Worm (Caenorhabditis elegans): ENCODE measurements around the gene W07G1.1.

The W07G1.1 gene

DNA sequence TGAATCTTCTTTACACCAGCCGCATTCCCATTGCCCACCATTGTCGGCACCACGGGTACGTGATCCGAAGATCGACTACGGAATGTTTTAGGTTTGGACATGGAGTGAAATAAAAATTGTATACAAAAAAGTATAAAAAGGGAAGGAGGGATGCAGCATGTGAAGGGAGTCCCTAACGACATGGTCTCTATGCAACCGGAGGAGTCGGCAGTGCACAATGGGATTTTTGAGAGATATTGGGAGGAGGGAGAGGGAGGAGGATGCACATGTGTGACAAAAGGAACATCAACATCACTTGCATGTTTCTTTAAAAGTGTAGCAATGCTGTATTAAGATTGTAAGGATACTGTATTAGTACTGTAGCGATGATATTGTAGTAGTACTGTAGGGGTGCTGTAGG is at the start of gene W07G1.1:
TSS of gene W07G1.1 (minus strand) at position 101 of the 400 bp plus-strand sequence.
- TF ChIP-seq scrt-1 (GFP tag; IDR thresholded peaks at IDR 0.05) (no peak), hmg-4 (GFP tag; optimal IDR thresholded peaks at IDR 0.05) (no peak), B0310.2 (tag; optimal IDR thresholded peaks at IDR 0.05) (no peak), F13C5.2 (tag; optimal IDR thresholded peaks at IDR 0.05) (no peak), ets-7 (tag; optimal IDR thresholded peaks at IDR 0.05) (no peak), tra-4 (tag; optimal IDR thresholded peaks at IDR 0.05) (no peak), ama-1 (optimal IDR thresholded peaks at IDR 0.05) (no peak), pes-1 (GFP tag; IDR thresholded peaks at IDR 0.05) (no peak), aly-1 (tag; optimal IDR thresholded peaks at IDR 0.05) (no peak), hnd-1 (tag; optimal IDR thresholded peaks at IDR 0.05) (no peak), tbx-37 (GFP tag; conservative IDR thresholded peaks at IDR 0.05) (no peak), flt-1 (GFP tag; IDR thresholded peaks at IDR 0.05) (no peak), hmbx-1 (tag; optimal IDR thresholded peaks at IDR 0.05) (no peak), ceh-36 (tag; optimal IDR thresholded peaks at IDR 0.05) (no peak), ceh-13 (GFP tag; optimal IDR thresholded peaks at IDR 0.05) (no peak), tbx-11 (GFP tag; IDR thresholded peaks at IDR 0.05) (no peak), sea-1 (GFP tag; conservative IDR thresholded peaks at IDR 0.05) (no peak)

DNA sequence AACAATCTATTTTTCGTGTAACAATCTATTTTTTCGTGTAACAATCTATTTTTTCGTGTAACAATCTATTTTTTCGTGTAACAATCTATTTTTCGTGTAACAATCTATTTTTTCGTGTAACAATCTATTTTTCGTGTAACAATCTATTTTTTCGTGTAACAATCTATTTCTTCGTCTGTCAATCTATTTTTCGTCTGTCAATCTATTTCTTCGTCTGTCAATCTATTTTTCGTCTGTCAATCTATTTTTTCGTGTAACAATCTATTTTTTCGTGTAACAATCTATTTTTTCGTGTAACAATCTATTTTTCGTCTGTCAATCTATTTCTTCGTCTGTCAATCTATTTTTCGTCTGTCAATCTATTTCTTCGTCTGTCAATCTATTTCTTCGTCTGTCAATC is 46.6 kb upstream of the W07G1.1 start:
- peak; percentile 54 for TF ChIP-seq hmbx-1 (tag; optimal IDR thresholded peaks at IDR 0.05)

DNA sequence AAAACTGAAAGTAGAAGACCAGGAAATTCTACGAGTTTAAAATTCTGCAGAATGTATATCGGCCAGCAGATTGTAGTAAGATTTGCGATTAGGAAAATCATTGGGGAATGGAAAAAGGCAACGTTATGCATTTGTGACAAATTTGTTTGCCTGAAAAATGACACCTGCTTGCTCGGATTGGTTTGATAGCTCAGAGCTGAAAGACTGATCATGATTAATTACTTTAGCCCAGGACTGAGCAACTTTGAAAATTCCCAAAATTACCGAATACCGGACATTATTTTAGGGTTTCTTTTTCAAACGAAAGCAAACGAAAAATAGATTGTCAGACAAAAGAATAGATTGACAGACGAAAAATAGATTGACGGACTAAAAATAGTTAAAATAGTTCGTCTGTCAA is 45.1 kb upstream of the W07G1.1 start, which contains the start of gene sre-47:
TSS of gene sre-47 (minus strand) at position 101 of the 400 bp plus-strand sequence.
- TF ChIP-seq F13C5.2 (tag; optimal IDR thresholded peaks at IDR 0.05), result no peak
- TF ChIP-seq scrt-1 (GFP tag; IDR thresholded peaks at IDR 0.05), result no peak
- no peak for TF ChIP-seq tbx-37 (GFP tag; conservative IDR thresholded peaks at IDR 0.05)
- no peak for TF ChIP-seq ceh-13 (GFP tag; optimal IDR thresholded peaks at IDR 0.05)
- TF ChIP-seq hnd-1 (tag; optimal IDR thresholded peaks at IDR 0.05), result no peak
- no peak for TF ChIP-seq hmg-4 (GFP tag; optimal IDR thresholded peaks at IDR 0.05)
- no peak for TF ChIP-seq sea-1 (GFP tag; conservative IDR thresholded peaks at IDR 0.05)
- TF ChIP-seq flt-1 (GFP tag; IDR thresholded peaks at IDR 0.05), result no peak
- TF ChIP-seq ets-7 (tag; optimal IDR thresholded peaks at IDR 0.05), result no peak
- no peak for TF ChIP-seq aly-1 (tag; optimal IDR thresholded peaks at IDR 0.05)
- no peak for TF ChIP-seq tra-4 (tag; optimal IDR thresholded peaks at IDR 0.05)
- TF ChIP-seq pes-1 (GFP tag; IDR thresholded peaks at IDR 0.05), result no peak
- no peak for TF ChIP-seq ama-1 (optimal IDR thresholded peaks at IDR 0.05)

DNA sequence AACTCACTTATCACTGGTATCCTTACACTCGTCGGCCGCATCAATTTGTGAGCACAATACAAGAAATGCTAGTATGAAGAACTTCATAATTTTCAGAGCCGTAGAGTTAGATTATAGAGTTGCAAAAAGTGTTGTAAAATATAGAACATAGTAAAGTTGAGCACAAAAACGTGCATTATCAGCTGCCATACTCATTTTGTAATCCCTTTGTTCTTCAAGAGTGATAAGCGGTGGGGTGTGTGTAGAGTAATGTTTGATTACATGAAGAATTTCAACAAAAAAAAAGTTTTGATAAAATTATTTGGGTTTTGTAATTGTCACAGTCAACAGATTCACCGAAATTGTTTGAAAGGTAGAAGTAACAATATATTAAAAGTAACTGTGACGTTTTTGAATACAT is 43.5 kb upstream of the W07G1.1 start, which contains the start of the genes Y39G8B.13 and Y39G8B.10:
TSS of gene Y39G8B.13 (minus strand) at position 125 of the 400 bp plus-strand sequence.
TSS of gene Y39G8B.10 (minus strand) at position 193 of the 400 bp plus-strand sequence.
- TF ChIP-seq sea-1 (GFP tag; conservative IDR thresholded peaks at IDR 0.05) (no peak), tbx-37 (GFP tag; conservative IDR thresholded peaks at IDR 0.05) (no peak), ceh-36 (tag; optimal IDR thresholded peaks at IDR 0.05) (no peak), F13C5.2 (tag; optimal IDR thresholded peaks at IDR 0.05) (no peak), aly-1 (tag; optimal IDR thresholded peaks at IDR 0.05) (no peak), pes-1 (GFP tag; IDR thresholded peaks at IDR 0.05) (no peak), B0310.2 (tag; optimal IDR thresholded peaks at IDR 0.05) (no peak), flt-1 (GFP tag; IDR thresholded peaks at IDR 0.05) (no peak), hnd-1 (tag; optimal IDR thresholded peaks at IDR 0.05) (no peak), hmg-4 (GFP tag; optimal IDR thresholded peaks at IDR 0.05) (no peak), ets-7 (tag; optimal IDR thresholded peaks at IDR 0.05) (no peak), ama-1 (optimal IDR thresholded peaks at IDR 0.05) (no peak), hmbx-1 (tag; optimal IDR thresholded peaks at IDR 0.05) (no peak)

DNA sequence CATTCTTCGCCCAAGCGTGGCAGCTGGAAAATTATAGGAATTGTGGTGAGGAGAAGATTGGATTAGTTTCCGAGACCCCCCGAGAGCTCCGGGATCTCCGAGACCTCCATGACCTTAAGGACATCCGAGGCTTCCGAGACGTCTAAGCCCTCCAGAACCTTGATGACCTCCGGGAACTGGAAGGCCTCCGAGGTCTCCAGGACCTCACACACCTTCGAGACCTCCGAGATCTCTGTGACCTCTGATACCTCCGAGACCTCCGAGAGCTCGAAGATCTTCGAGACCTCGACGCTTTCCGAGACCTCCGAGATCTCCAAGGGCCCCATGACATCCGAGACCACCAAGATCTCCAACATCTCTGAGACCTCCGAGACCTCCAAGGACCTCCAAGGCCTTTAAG is 42.8 kb upstream of the W07G1.1 start:
- no peak for TF ChIP-seq sea-1 (GFP tag; conservative IDR thresholded peaks at IDR 0.05)
- TF ChIP-seq hmg-4 (GFP tag; optimal IDR thresholded peaks at IDR 0.05), result no peak
- TF ChIP-seq pes-1 (GFP tag; IDR thresholded peaks at IDR 0.05), result no peak
- no peak for TF ChIP-seq tra-4 (tag; optimal IDR thresholded peaks at IDR 0.05)

DNA sequence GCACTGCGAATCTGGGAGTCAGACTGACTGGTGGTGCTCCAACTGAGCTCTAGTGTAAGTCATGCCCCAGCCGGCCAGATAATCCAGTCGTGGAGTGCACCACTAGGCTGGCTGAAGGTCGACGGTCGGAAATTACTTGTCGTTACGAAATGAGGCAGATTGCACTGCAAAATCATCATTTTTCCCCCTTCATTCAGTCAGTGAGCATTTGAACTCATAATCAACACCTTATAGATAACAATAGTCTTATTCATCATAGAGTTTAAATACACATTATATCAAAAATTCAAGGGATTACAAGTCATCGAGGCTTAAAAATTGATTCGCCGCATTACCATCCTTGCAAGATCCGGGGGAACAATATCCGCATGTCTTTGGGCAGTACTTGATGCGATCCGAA is 42.4 kb upstream of the W07G1.1 start:
- TF ChIP-seq scrt-1 (GFP tag; IDR thresholded peaks at IDR 0.05) (no peak), B0310.2 (tag; optimal IDR thresholded peaks at IDR 0.05) (no peak), F13C5.2 (tag; optimal IDR thresholded peaks at IDR 0.05) (no peak), flt-1 (GFP tag; IDR thresholded peaks at IDR 0.05) (no peak), hmbx-1 (tag; optimal IDR thresholded peaks at IDR 0.05) (no peak), sea-1 (GFP tag; conservative IDR thresholded peaks at IDR 0.05) (no peak), aly-1 (tag; optimal IDR thresholded peaks at IDR 0.05) (no peak), ceh-13 (GFP tag; optimal IDR thresholded peaks at IDR 0.05) (no peak), ets-7 (tag; optimal IDR thresholded peaks at IDR 0.05) (no peak), ceh-36 (tag; optimal IDR thresholded peaks at IDR 0.05) (no peak), tra-4 (tag; optimal IDR thresholded peaks at IDR 0.05) (no peak), hnd-1 (tag; optimal IDR thresholded peaks at IDR 0.05) (no peak), ama-1 (optimal IDR thresholded peaks at IDR 0.05) (no peak), pes-1 (GFP tag; IDR thresholded peaks at IDR 0.05) (no peak), tbx-11 (GFP tag; IDR thresholded peaks at IDR 0.05) (no peak), hmg-4 (GFP tag; optimal IDR thresholded peaks at IDR 0.05) (no peak), tbx-37 (GFP tag; conservative IDR thresholded peaks at IDR 0.05) (no peak)

DNA sequence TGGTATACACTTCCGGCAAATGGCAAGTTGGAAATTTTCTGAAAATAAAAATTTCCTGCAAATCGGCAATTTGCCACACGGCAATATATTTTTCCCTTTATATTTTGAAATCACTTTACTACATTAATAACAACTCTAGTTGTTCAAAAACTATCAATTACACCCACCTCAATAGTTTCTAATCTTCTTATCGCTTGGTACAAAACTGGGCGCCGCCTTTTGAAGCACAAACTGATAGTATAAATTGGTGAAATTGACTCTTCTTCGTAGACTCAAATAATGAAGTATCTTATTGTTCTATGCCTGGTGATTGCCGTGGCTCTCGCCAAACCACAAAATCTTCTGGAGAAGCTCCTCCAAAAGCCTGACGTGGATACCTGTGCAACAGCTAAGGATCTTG is 41.7 kb upstream of the W07G1.1 start, which contains the start of gene Y39G8B.9:
TSS of gene Y39G8B.9 (plus strand) at position 269 of the 400 bp plus-strand sequence.
- TF ChIP-seq tra-4 (tag; optimal IDR thresholded peaks at IDR 0.05) (no peak), tbx-11 (GFP tag; IDR thresholded peaks at IDR 0.05) (no peak), hmg-4 (GFP tag; optimal IDR thresholded peaks at IDR 0.05) (no peak), pes-1 (GFP tag; IDR thresholded peaks at IDR 0.05) (no peak), F13C5.2 (tag; optimal IDR thresholded peaks at IDR 0.05) (no peak), ets-7 (tag; optimal IDR thresholded peaks at IDR 0.05) (no peak), B0310.2 (tag; optimal IDR thresholded peaks at IDR 0.05) (no peak), ceh-13 (GFP tag; optimal IDR thresholded peaks at IDR 0.05) (no peak), hmbx-1 (tag; optimal IDR thresholded peaks at IDR 0.05) (no peak), aly-1 (tag; optimal IDR thresholded peaks at IDR 0.05) (no peak), hnd-1 (tag; optimal IDR thresholded peaks at IDR 0.05) (no peak), ceh-36 (tag; optimal IDR thresholded peaks at IDR 0.05) (no peak), flt-1 (GFP tag; IDR thresholded peaks at IDR 0.05) (no peak)

Data from whole organism, early embryonic.